Fruit fly (Drosophila melanogaster): ENCODE results near the gene Prp5.

DNA sequence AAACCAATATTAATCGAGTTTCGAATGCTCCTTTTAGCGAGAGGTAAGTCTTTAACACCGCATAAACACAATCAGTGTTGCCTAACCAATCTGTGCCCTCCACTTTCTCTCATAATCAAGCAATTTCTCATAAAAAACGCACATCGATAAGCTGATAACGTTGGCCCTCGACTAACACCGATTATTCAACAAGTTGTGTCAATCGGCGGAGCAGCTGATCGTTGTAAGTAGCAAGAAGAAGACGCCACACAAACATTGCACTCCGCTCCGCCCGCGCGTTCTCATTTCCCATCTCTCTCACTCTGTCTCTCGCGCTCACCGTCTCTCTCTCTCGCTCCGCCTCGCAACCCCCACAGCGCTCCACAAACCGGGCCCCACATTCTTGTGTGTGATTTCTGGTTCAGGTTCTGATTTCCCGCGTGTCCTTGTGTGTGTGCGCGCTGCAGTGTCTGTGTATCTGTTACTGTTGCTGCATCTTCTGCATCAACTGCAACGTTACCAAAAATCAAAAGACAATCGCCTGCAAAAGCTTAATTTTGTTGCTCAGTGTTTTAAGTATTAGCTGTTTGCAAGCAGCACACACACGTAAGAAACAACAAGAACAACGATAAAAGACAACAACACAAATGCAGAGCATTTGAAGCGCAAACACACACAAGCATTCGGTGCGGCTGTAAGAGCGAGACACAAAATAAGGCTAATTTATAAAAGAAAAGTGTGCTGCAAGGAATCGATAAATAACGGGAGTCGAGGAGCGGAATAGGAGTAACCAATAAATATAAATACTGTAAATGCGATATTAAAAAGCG is 11.7 kb upstream of the Prp5 start, which contains the start of the genes CG9114 and HDAC6:
- TF ChIP-seq CG8478 (optimal IDR thresholded peaks at IDR 0.05) (no peak), CTCF (optimal IDR thresholded peaks at IDR 0.05) (no peak)

All from S2 (cell line).